Worm (Caenorhabditis elegans): ENCODE measurements around the gene E01B7.2.

The E01B7.2 gene

ce11 chrV:17921423-17921822 is at the start of gene E01B7.2:
TSS of gene E01B7.2 (plus strand) at chrV:17921772.
- TF ChIP-seq ceh-16 (tag; optimal IDR thresholded peaks at IDR 0.05), result no peak
- TF ChIP-seq skn-1 (tag; optimal IDR thresholded peaks at IDR 0.05), result peak; percentile 96
- no peak for TF ChIP-seq zag-1 (tag; optimal IDR thresholded peaks at IDR 0.05)
- no peak for TF ChIP-seq lsy-12 (tag; optimal IDR thresholded peaks at IDR 0.05)
- no peak for TF ChIP-seq mml-1 (tag; optimal IDR thresholded peaks at IDR 0.05)
- TF ChIP-seq ZK546.5 (tag; optimal IDR thresholded peaks at IDR 0.05), result no peak
- peak; percentile 47 for TF ChIP-seq snpc-4 (tag; optimal IDR thresholded peaks at IDR 0.05)
- no peak for TF ChIP-seq nhr-11 (tag; optimal IDR thresholded peaks at IDR 0.05)
- TF ChIP-seq nhr-25 (tag; optimal IDR thresholded peaks at IDR 0.05), result peak; percentile 47
- peak; percentile 21 for TF ChIP-seq elt-2 (tag; optimal IDR thresholded peaks at IDR 0.05)
- peak in 1 of 2 experiments; percentile 56 for TF ChIP-seq eor-1 (tag; optimal IDR thresholded peaks at IDR 0.05)
- no peak for TF ChIP-seq nhr-237 (tag; optimal IDR thresholded peaks at IDR 0.05)
- TF ChIP-seq pha-4 (tag; optimal IDR thresholded peaks at IDR 0.05), result peak; percentile 86
- no peak for TF ChIP-seq unc-62 (GFP tag; optimal IDR thresholded peaks at IDR 0.05)
- TF ChIP-seq mdl-1 (tag; optimal IDR thresholded peaks at IDR 0.05), result no peak
- TF ChIP-seq ceh-82 (tag; optimal IDR thresholded peaks at IDR 0.05), result peak; percentile 71
- peak; percentile 89 for TF ChIP-seq nhr-23 (tag; optimal IDR thresholded peaks at IDR 0.05)
- no peak for TF ChIP-seq nhr-76 (tag; optimal IDR thresholded peaks at IDR 0.05)
- TF ChIP-seq hmg-11 (tag; optimal IDR thresholded peaks at IDR 0.05), result peak; percentile 48
- TF ChIP-seq fkh-10 (GFP tag; optimal IDR thresholded peaks at IDR 0.05), result peak; percentile 24
- TF ChIP-seq egl-5 (tag; optimal IDR thresholded peaks at IDR 0.05), result no peak
- no peak for TF ChIP-seq daf-12 (tag; optimal IDR thresholded peaks at IDR 0.05)
- no peak for TF ChIP-seq nhr-67 (tag; optimal IDR thresholded peaks at IDR 0.05)
- TF ChIP-seq jun-1 (tag; optimal IDR thresholded peaks at IDR 0.05), result peak; percentile 40
- no peak for TF ChIP-seq nhr-28 (tag; optimal IDR thresholded peaks at IDR 0.05)
- TF ChIP-seq ama-1 (optimal IDR thresholded peaks at IDR 0.05), result no peak
- no peak for TF ChIP-seq elt-1 (tag; optimal IDR thresholded peaks at IDR 0.05)
- no peak for TF ChIP-seq R02D3.7 (tag; optimal IDR thresholded peaks at IDR 0.05)
- no peak for TF ChIP-seq nhr-77 (tag; optimal IDR thresholded peaks at IDR 0.05)
- TF ChIP-seq aly-2 (tag; optimal IDR thresholded peaks at IDR 0.05), result no peak
- no peak for TF ChIP-seq sea-2 (GFP tag; optimal IDR thresholded peaks at IDR 0.05)
- no peak for TF ChIP-seq nhr-12 (tag; optimal IDR thresholded peaks at IDR 0.05)
- peak; percentile 82 for TF ChIP-seq lin-15B (tag; optimal IDR thresholded peaks at IDR 0.05)
- no peak for TF ChIP-seq elt-3 (tag; optimal IDR thresholded peaks at IDR 0.05)
- no peak for TF ChIP-seq unc-39 (tag; optimal IDR thresholded peaks at IDR 0.05)
- TF ChIP-seq nfya-1 (tag; optimal IDR thresholded peaks at IDR 0.05; ENCODE audit: insufficient read depth), result peak; percentile 75
- TF ChIP-seq lin-39 (tag; optimal IDR thresholded peaks at IDR 0.05), result peak; percentile 35
- TF ChIP-seq ceh-28 (tag; optimal IDR thresholded peaks at IDR 0.05), result peak; percentile 64
- TF ChIP-seq fkh-2 (tag; optimal IDR thresholded peaks at IDR 0.05), result no peak
- TF ChIP-seq nhr-43 (tag; optimal IDR thresholded peaks at IDR 0.05; ENCODE audit: poor library complexity, severe bottlenecking), result no peak
- no peak for TF ChIP-seq tbx-2 (tag; optimal IDR thresholded peaks at IDR 0.05)
- no peak for TF ChIP-seq ztf-11 (tag; optimal IDR thresholded peaks at IDR 0.05)

ce11 chrV:17888939-17889338 is 32.6 kb upstream of the E01B7.2 start, which contains the start of gene C06H5.6:
TSS of gene C06H5.6 (minus strand) at chrV:17888984.
- no peak for TF ChIP-seq ceh-28 (tag; optimal IDR thresholded peaks at IDR 0.05)
- TF ChIP-seq zag-1 (tag; optimal IDR thresholded peaks at IDR 0.05), result no peak
- TF ChIP-seq daf-12 (tag; optimal IDR thresholded peaks at IDR 0.05), result no peak
- no peak for TF ChIP-seq elt-1 (tag; optimal IDR thresholded peaks at IDR 0.05)
- TF ChIP-seq elt-3 (tag; optimal IDR thresholded peaks at IDR 0.05), result no peak
- no peak for TF ChIP-seq snpc-4 (tag; optimal IDR thresholded peaks at IDR 0.05)
- TF ChIP-seq ztf-4 (tag; optimal IDR thresholded peaks at IDR 0.05), result no peak
- no peak for TF ChIP-seq nfya-1 (tag; optimal IDR thresholded peaks at IDR 0.05; ENCODE audit: insufficient read depth)
- TF ChIP-seq fkh-10 (GFP tag; optimal IDR thresholded peaks at IDR 0.05), result no peak
- TF ChIP-seq elt-2 (tag; optimal IDR thresholded peaks at IDR 0.05), result peak; percentile 73
- no peak for TF ChIP-seq nhr-12 (tag; optimal IDR thresholded peaks at IDR 0.05)
- TF ChIP-seq ceh-16 (tag; optimal IDR thresholded peaks at IDR 0.05), result no peak
- no peak for TF ChIP-seq jun-1 (tag; optimal IDR thresholded peaks at IDR 0.05)
- TF ChIP-seq nhr-25 (tag; optimal IDR thresholded peaks at IDR 0.05), result no peak
- no peak for TF ChIP-seq lsy-12 (tag; optimal IDR thresholded peaks at IDR 0.05)
- TF ChIP-seq pqm-1 (tag; optimal IDR thresholded peaks at IDR 0.05), result peak; percentile 16
- no peak for TF ChIP-seq ZK546.5 (tag; optimal IDR thresholded peaks at IDR 0.05)
- no peak for TF ChIP-seq nhr-28 (tag; optimal IDR thresholded peaks at IDR 0.05)
